Fruit fly (Drosophila melanogaster) S2 (cell line): Measurements from ENCODE around the gene alpha-PheRS.

ENCODE experiments used
- CG8478 ChIP-seq: fragments of >200 bp; optimal IDR thresholded peaks from 2 replicates; lab custom pipeline; 2018
- CTCF ChIP-seq, 2 experiments: fragments of >200 bp; optimal IDR thresholded peaks; 2 replicates each; lab custom pipeline; 2018

dm6 chrX:8163452-8163851, 18.1 kb upstream of the alpha-PheRS start:
- TF ChIP-seq CG8478 (lab: Kevin White, UChicago) (no peak), CTCF (optimal IDR thresholded peaks at IDR 0.05; lab: Kevin White, UChicago) (no peak)
